ENCODE assay signal across 1 worm cellular context in the genomic region with DNA sequence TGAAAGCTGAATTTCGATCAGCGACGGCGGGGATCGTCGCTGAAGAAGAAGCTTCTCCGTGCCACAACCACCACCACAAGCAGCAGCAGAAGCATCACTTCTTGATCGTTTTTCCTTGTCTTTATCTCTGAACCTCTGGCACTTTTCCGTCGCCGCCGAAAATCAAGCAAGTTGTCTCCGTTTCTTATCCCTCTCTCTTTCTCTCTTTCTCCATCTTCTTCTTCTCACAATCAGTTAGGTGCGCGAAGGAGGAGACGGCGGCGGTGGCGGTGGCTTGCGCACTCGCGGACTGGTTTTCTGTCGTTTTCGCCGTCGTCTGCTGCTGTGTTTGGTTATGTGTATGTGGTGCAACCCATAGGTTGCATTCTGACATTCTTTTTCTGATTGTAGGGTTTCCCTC.
TF ChIP-seq lines count a peak whose summit lies in the region.

No protein-coding gene starts in this region.

TF ChIP-seq in whole organism, L3 larva, 47 proteins besides CTCF, POLR2A, EP300 and RAD21 (continued from another document):
- TF ChIP-seq mml-1 (tag; optimal IDR thresholded peaks at IDR 0.05; lab: Kevin White, UChicago) (no peak), egl-27 (tag; optimal IDR thresholded peaks at IDR 0.05; lab: Kevin White, UChicago) (no peak), mdl-1 (tag; optimal IDR thresholded peaks at IDR 0.05; lab: Kevin White, UChicago) (no peak)
